Worm (Caenorhabditis elegans): ENCODE results near the gene amdh-1.

The amdh-1 gene

ce11 chrIII:6251511-6251910 lies at the start of gene amdh-1:
TSS of gene amdh-1 (plus strand) at chrIII:6251811.
- no peak for TF ChIP-seq unc-62 (GFP tag; optimal IDR thresholded peaks at IDR 0.05)

DNA sequence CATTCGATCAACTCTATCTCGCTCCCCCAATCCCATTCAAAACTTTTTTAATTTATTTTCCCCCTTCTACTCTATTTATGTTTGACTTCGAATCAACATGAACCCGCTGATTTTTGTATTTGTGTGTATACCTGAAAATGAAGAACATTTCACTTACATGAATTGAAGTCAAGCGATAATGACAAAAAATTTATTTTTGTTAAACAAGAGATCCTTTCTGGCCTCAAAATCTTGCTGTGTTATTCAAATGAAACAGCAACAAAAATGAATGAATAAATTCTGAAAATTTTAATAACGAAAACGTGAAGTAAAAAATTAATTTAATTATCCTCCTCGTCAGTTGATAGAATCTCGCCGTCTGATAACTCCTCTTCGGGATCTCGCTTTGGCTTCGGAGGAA lies 49.2 kb upstream of the amdh-1 start:
- no peak for TF ChIP-seq unc-62 (GFP tag; optimal IDR thresholded peaks at IDR 0.05)

ce11 chrIII:6206161-6206853 lies 45.3 kb upstream of the amdh-1 start, which contains the start of the genes sna-3 and rps-3:
TSS of gene sna-3 (minus strand) at chrIII:6206211.
TSS of gene rps-3 (plus strand) at chrIII:6206803.
- no peak for TF ChIP-seq unc-62 (GFP tag; optimal IDR thresholded peaks at IDR 0.05)

DNA sequence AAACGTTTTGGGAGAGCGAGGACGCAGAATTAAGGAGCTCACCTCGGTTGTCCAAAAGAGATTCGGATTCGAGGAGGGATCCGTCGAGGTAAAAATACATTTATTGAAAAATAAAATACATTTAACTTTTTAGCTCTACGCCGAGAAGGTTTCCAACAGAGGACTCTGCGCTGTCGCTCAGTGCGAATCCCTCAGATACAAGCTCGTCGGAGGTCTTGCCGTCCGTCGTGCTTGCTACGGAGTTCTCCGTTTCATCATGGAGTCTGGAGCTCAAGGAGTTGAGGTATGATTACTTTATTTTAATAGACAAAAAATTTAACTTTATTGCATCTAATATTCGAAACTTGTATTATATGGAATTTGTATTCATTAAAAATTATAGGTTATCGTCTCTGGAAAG lies 44.6 kb upstream of the amdh-1 start:
- TF ChIP-seq unc-62 (GFP tag; optimal IDR thresholded peaks at IDR 0.05): no peak

- no peak for TF ChIP-seq unc-62 (GFP tag; optimal IDR thresholded peaks at IDR 0.05)
Measured at ce11 chrIII:6207881-6208280, 43.7 kb upstream of the amdh-1 start, which contains the start of gene C23G10.2. TSS of gene C23G10.2 (plus strand) at chrIII:6208064.

- TF ChIP-seq unc-62 (GFP tag; optimal IDR thresholded peaks at IDR 0.05): no peak
Measured at ce11 chrIII:6208984-6209383, 42.6 kb upstream of the amdh-1 start, which contains the start of gene C23G10.1. TSS of gene C23G10.1 (plus strand) at chrIII:6209284.

- no peak for TF ChIP-seq unc-62 (GFP tag; optimal IDR thresholded peaks at IDR 0.05)
Measured at ce11 chrIII:6210215-6210822, 41.3 kb upstream of the amdh-1 start.

ce11 chrIII:6213915-6214314 lies 37.7 kb upstream of the amdh-1 start, which contains the start of gene C23G10.10:
TSS of gene C23G10.10 (minus strand) at chrIII:6214015.
- no peak for TF ChIP-seq unc-62 (GFP tag; optimal IDR thresholded peaks at IDR 0.05)

ce11 chrIII:6215476-6215875 lies 36.1 kb upstream of the amdh-1 start, which contains the start of gene C23G10.11:
TSS of gene C23G10.11 (minus strand) at chrIII:6215576.
- no peak for TF ChIP-seq unc-62 (GFP tag; optimal IDR thresholded peaks at IDR 0.05)

DNA sequence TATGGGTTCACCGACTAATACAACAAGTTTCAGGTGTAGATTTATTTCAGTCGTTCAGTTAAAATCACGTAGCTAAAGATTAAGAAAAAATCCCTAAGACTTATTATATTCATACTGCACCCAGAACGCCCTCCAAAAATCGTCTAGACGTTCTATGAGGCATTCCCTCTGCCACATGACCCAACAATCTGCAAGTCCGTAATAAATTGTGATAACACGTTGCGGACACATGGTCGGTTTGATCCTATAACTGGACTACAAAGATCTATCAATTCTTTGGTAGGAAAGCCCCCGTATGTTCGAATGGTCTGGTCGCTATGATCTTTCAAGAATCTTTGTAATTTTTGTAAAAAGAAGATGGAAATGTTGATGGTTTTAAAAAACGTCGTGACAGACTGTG lies 35.7 kb upstream of the amdh-1 start:
- TF ChIP-seq unc-62 (GFP tag; optimal IDR thresholded peaks at IDR 0.05): no peak

DNA sequence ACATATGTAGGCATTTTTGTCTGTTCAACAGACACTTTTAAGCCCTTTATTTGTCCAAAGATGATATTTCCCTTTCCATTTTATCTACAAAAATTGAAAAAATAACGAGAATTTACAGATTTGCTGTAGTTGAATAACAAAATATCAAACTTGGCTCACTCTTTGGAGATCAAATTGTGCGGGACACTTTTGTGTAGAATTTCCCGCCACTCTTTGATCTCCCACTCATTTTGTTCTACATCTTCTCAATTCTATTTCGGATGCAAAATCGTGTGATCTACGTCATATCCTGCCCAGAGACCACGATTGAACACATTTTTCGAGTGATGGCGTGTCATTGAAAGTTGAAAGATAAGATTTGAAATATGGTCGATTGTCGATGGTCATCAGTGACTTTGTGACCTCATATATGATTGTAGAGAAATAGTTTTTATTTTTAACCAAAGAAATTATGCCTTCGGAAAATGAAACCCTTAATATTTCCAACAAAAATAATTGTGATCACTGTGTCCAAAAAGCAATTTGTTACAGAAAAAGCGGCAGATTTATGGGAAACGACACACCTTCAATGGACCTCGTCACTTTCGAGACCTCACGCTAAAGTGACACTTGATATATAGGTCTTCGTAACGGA lies 34.7 kb upstream of the amdh-1 start, which contains the start of gene hot-4:
Gene hot-4, plus strand, starts transcription at position 584 of the 634 bp plus-strand sequence.
- TF ChIP-seq unc-62 (GFP tag; optimal IDR thresholded peaks at IDR 0.05): no peak

DNA sequence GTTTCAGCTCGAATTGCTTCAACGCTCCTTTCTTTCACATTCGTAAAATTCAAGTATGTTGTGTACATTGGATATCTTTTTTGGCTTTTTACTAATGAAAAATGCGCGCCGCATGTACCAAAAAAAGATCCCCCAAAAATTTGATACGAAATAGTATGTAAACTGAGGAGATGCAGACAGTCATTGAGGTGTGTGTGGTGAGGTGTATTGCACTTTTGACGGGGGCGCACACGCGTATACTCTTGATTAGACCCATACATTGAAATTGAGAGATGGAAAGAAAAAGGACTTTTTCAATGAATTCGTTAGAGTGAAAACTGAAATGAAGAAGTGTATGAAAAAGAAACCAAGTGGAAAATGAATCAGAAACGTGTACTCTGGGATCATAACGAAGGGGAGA lies 30.2 kb upstream of the amdh-1 start:
- TF ChIP-seq unc-62 (GFP tag; optimal IDR thresholded peaks at IDR 0.05): no peak

ce11 chrIII:6230870-6231269 lies 20.7 kb upstream of the amdh-1 start, which contains the start of gene esyt-2:
TSS of gene esyt-2 (minus strand) at chrIII:6230970.
- TF ChIP-seq unc-62 (GFP tag; optimal IDR thresholded peaks at IDR 0.05): no peak

DNA sequence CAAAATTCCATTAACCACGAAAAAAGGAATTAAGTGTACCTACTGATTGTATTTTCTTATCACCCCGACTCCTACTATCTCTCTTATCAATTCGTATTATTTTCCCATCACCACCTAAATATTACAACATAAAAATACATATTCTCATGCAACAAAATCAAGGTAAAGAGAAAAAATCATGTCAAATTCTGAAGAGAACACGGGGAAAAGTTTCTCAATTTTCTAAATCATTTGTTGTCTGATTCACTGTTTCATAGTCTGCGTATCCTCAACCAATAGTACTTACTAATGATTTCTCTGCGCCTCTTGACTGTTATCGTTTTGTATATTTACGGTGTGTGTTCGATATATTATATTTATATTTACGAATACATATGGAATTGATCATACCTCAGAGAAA lies 19.7 kb upstream of the amdh-1 start:
- TF ChIP-seq unc-62 (GFP tag; optimal IDR thresholded peaks at IDR 0.05): no peak

DNA sequence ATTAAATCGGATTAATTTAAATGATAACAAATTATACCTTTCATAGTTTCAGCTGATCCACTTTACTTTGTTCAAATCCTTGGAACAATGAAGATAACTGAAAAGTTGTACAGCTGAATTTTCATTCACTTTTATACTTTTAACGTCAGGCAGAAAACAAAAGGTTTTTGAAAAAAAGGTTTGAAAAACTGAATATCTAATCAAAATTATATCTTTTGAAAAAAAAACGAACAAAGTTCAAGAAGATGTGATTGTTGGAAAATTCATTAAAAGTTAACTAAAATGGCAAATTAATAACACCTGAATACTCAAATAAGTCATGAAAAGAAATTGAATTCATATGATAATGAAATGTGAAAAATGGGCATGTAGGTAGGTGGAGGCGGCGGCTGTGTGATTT lies 15.0 kb upstream of the amdh-1 start, which contains the start of gene T12A2.21:
Gene T12A2.21, minus strand, starts transcription at position 101 of the 400 bp plus-strand sequence.
- no peak for TF ChIP-seq unc-62 (GFP tag; optimal IDR thresholded peaks at IDR 0.05)

DNA sequence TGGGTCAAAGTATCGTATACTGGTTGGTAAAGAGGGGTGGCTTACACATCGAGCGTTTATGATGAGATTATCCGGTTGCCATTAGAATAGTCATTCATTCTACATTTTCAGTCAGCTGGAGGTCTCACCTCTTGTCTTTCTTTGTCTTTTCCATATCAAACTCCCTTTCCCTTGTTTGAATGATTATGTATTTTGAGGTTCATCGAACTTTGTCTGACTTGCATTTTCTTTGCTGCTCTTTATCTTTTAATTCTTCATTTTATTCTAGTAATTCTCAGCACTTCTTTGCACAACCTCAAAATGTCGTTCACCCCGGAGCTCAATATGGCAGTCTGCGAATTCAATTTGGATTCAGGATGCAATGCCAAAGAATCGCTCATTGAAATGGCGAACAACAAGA lies 11.1 kb upstream of the amdh-1 start, which contains the start of gene T12A2.3:
Gene T12A2.3, plus strand, starts transcription at position 301 of the 400 bp plus-strand sequence.
- TF ChIP-seq unc-62 (GFP tag; optimal IDR thresholded peaks at IDR 0.05): no peak

Data from whole organism, dauer.